Worm (Caenorhabditis elegans): ENCODE data around the gene lipl-3.

lipl-3 gene

DNA sequence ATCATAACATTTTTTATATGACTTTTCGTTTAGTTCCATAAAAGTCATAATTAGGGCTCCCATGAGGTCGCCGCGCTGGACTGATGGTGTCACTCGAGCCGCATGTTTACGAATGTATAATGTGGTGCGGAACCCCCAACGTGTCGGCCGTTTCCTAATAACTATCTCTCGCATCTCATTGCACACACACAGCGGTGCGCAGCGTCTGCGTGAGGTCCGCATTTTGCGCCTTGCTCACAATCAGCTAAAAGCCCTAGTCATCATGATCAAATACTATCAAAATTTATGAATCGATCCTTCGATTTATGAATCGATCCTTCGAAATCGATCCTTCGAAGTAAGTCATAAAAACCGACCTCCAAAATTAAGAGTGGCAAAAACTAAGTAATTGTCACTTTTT is 35.9 kb upstream of the lipl-3 start, which contains the start of gene srx-7:
TSS of gene srx-7 (plus strand) at position 256 of the 400 bp plus-strand sequence.
- TF ChIP-seq madf-2 (tag; optimal IDR thresholded peaks at IDR 0.05) (no peak), T23F11.4 (GFP tag; optimal IDR thresholded peaks at IDR 0.05) (no peak), ahr-1 (tag; optimal IDR thresholded peaks at IDR 0.05) (no peak), C08G9.2 (tag; optimal IDR thresholded peaks at IDR 0.05) (no peak), ama-1 (optimal IDR thresholded peaks at IDR 0.05) (no peak), nhr-232 (tag; optimal IDR thresholded peaks at IDR 0.05) (no peak), fax-1 (tag; optimal IDR thresholded peaks at IDR 0.05) (no peak), pat-9 (tag; optimal IDR thresholded peaks at IDR 0.05) (no peak), dmd-4 (tag; optimal IDR thresholded peaks at IDR 0.05; ENCODE audit: borderline replicate concordance) (no peak), ceh-31 (tag; optimal IDR thresholded peaks at IDR 0.05) (no peak), ceh-18 (tag; optimal IDR thresholded peaks at IDR 0.05) (no peak), odd-2 (tag; optimal IDR thresholded peaks at IDR 0.05) (no peak), unc-86 (tag; optimal IDR thresholded peaks at IDR 0.05) (no peak), ceh-9 (tag; optimal IDR thresholded peaks at IDR 0.05) (no peak), ets-4 (tag; optimal IDR thresholded peaks at IDR 0.05) (no peak), ceh-34 (tag; optimal IDR thresholded peaks at IDR 0.05) (no peak)

DNA sequence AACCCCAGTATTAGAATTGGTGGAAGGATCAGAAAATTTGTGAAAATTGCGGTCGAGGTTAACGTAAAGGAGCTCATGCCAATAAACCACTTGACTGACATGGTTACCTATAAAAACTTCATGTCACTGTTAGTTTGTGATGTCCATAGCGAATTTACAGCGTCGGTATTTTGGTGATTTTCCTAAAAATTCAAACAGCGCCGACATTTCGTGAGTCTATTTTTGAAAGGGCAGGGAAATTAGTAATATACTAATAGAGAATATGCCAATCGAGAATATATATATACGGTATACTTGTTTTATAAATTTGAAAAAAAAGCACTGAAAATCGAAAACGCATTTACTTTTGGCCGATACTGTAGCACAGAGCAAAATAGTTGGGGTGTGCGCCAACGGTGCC is 32.0 kb upstream of the lipl-3 start, which contains the start of gene srx-8:
TSS of gene srx-8 (minus strand) at position 101 of the 400 bp plus-strand sequence.
- TF ChIP-seq dve-1 (tag; optimal IDR thresholded peaks at IDR 0.05) (no peak), hlh-30 (tag; optimal IDR thresholded peaks at IDR 0.05; ENCODE audit: insufficient read depth) (no peak), npax-4 (tag; optimal IDR thresholded peaks at IDR 0.05) (no peak), ceh-34 (tag; optimal IDR thresholded peaks at IDR 0.05) (no peak), fax-1 (tag; optimal IDR thresholded peaks at IDR 0.05) (no peak), K02D7.2 (tag; optimal IDR thresholded peaks at IDR 0.05) (no peak), mec-3 (tag; optimal IDR thresholded peaks at IDR 0.05; ENCODE audit: borderline replicate concordance) (no peak), ama-1 (optimal IDR thresholded peaks at IDR 0.05) (no peak), fkh-10 (GFP tag; optimal IDR thresholded peaks at IDR 0.05) (no peak), pag-3 (tag; optimal IDR thresholded peaks at IDR 0.05; ENCODE audit: borderline replicate concordance) (no peak), nhr-232 (tag; optimal IDR thresholded peaks at IDR 0.05) (no peak), ttx-3 (tag; optimal IDR thresholded peaks at IDR 0.05) (no peak), K09A11.1 (tag; optimal IDR thresholded peaks at IDR 0.05; ENCODE audit: insufficient read depth) (no peak), madf-2 (tag; optimal IDR thresholded peaks at IDR 0.05) (no peak), che-1 (tag; optimal IDR thresholded peaks at IDR 0.05) (no peak), ceh-31 (tag; optimal IDR thresholded peaks at IDR 0.05) (no peak), ceh-45 (GFP tag; IDR thresholded peaks at IDR 0.05) (no peak), sox-2 (GFP tag; IDR thresholded peaks at IDR 0.05) (no peak), T23F11.4 (GFP tag; optimal IDR thresholded peaks at IDR 0.05) (no peak)

ce11 chrV:553067-553466 is 29.0 kb upstream of the lipl-3 start, which contains the start of gene C14C6.8:
Gene C14C6.8, minus strand, starts transcription at chrV:553167.
- TF ChIP-seq nhr-232 (tag; optimal IDR thresholded peaks at IDR 0.05) (no peak), zip-5 (tag; optimal IDR thresholded peaks at IDR 0.05) (no peak), ceh-18 (tag; optimal IDR thresholded peaks at IDR 0.05) (no peak), eyg-1 (tag; optimal IDR thresholded peaks at IDR 0.05) (no peak), rnt-1 (tag; optimal IDR thresholded peaks at IDR 0.05) (no peak), elt-2 (tag; optimal IDR thresholded peaks at IDR 0.05) (no peak), hlh-8 (tag; optimal IDR thresholded peaks at IDR 0.05) (no peak)

DNA sequence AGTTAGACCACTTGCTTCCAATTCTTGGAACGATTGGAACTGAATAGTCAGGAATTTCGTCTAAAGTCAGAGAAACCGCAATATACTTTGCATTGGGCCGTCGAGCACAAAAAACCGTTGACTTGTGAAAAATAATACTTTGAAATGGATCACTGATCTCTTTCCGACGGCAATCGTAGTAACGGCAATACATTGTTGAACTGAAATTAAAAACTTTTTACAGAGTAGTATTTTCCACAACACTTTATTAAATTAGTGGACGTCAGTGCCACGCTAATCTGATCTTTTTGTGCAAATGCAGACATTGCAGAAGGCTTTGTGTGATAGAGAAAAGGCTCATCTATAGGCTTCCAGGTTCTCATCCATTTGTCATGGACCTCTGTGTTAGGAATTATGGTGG is 28.4 kb upstream of the lipl-3 start:
- no peak for TF ChIP-seq pqm-1 (tag; optimal IDR thresholded peaks at IDR 0.05)
- TF ChIP-seq pax-1 (tag; optimal IDR thresholded peaks at IDR 0.05) = no peak
- no peak for TF ChIP-seq sox-2 (GFP tag; IDR thresholded peaks at IDR 0.05)
- no peak for TF ChIP-seq gmeb-2 (tag; optimal IDR thresholded peaks at IDR 0.05)
- TF ChIP-seq mec-3 (tag; optimal IDR thresholded peaks at IDR 0.05; ENCODE audit: borderline replicate concordance) = no peak
- TF ChIP-seq sdc-2 (tag; optimal IDR thresholded peaks at IDR 0.05) = no peak
- TF ChIP-seq tbx-7 (tag; optimal IDR thresholded peaks at IDR 0.05) = no peak
- TF ChIP-seq pros-1 (tag; optimal IDR thresholded peaks at IDR 0.05) = no peak
- no peak for TF ChIP-seq zip-5 (tag; optimal IDR thresholded peaks at IDR 0.05)
- TF ChIP-seq ceh-30 (tag; optimal IDR thresholded peaks at IDR 0.05) = no peak
- TF ChIP-seq pag-3 (tag; optimal IDR thresholded peaks at IDR 0.05; ENCODE audit: borderline replicate concordance) = no peak
- no peak for TF ChIP-seq ceh-22 (tag; optimal IDR thresholded peaks at IDR 0.05)
- TF ChIP-seq ceh-48 (tag; optimal IDR thresholded peaks at IDR 0.05) = no peak
